Worm (Caenorhabditis elegans) whole organism, L2 larva: ENCODE measurements around the gene K09F6.11.
A peak's percentile ranks its signal among the peaks of the same experiment; 100 is the strongest.

Experiments used
- C34F6.9 ChIP-seq: fragments of 150-350 bp; optimal IDR thresholded peaks from 2 replicates; lab custom pipeline; 2014; ENCODE audit warnings: missing biosample characterization, missing genetic modification characterization
- F13H6.1 ChIP-seq: sonication (generic microtip); optimal IDR thresholded peaks from 2 replicates; lab custom pipeline; 2016; ENCODE audit warnings: missing genetic modification characterization, missing compliant biosample characterization
- R02D3.7 ChIP-seq: fragments of 150-350 bp; optimal IDR thresholded peaks from 2 replicates; lab custom pipeline; 2014; ENCODE audit warnings: missing biosample characterization, missing genetic modification characterization
- Y55F3AM.14 ChIP-seq: fragments of 200-800 bp; sonication (Bioruptor generic); optimal IDR thresholded peaks from 2 replicates; lab custom pipeline; 2018; ENCODE audit warnings: mild to moderate bottlenecking, missing genetic modification characterization, missing compliant biosample characterization
- aly-2 ChIP-seq: fragments of 150-350 bp; optimal IDR thresholded peaks from 2 replicates; lab custom pipeline; 2014; ENCODE audit warnings: missing biosample characterization, missing genetic modification characterization
- ceh-82 ChIP-seq: fragments of 150-350 bp; optimal IDR thresholded peaks from 2 replicates; lab custom pipeline; 2014; ENCODE audit warnings: missing biosample characterization, missing genetic modification characterization
- crh-2 ChIP-seq: sonication (generic microtip); optimal IDR thresholded peaks from 2 replicates; lab custom pipeline; 2017; ENCODE audit warnings: missing biosample characterization, missing genetic modification characterization
- dmd-4 ChIP-seq: sonication (generic microtip); optimal IDR thresholded peaks from 2 replicates; lab custom pipeline; 2017; ENCODE audit warnings: missing biosample characterization, missing genetic modification characterization
- elt-3 ChIP-seq: sonication (generic microtip); optimal IDR thresholded peaks from 2 replicates; lab custom pipeline; 2017; ENCODE audit warnings: missing biosample characterization, missing genetic modification characterization
- fos-1 ChIP-seq: fragments of 150-350 bp; optimal IDR thresholded peaks from 2 replicates; lab custom pipeline; 2014; ENCODE audit warnings: missing biosample characterization, missing genetic modification characterization
- lin-11 ChIP-seq: fragments of 150-350 bp; sonication (generic microtip); optimal IDR thresholded peaks from 2 replicates; lab custom pipeline; 2014; ENCODE audit warnings: missing biosample characterization, missing genetic modification characterization, inconsistent platforms, mixed read lengths
- lin-39 ChIP-seq: fragments of 150-350 bp; optimal IDR thresholded peaks from 2 replicates; lab custom pipeline; 2014; ENCODE audit warnings: missing biosample characterization, missing genetic modification reagents, missing genetic modification characterization
- lsy-2 ChIP-seq, 2 experiments: fragments of 150-350 bp in 1 of 2; sonication (generic microtip) in 1 of 2; optimal IDR thresholded peaks; 2 replicates each; lab custom pipeline; 2014 to 2017; ENCODE audit warnings: missing biosample characterization in 2 of 2, missing genetic modification characterization in 2 of 2
- mab-5 ChIP-seq: fragments of 150-350 bp; optimal IDR thresholded peaks from 2 replicates; lab custom pipeline; 2014; ENCODE audit warnings: missing biosample characterization, missing genetic modification characterization
- mbf-1 ChIP-seq: sonication (generic microtip); optimal IDR thresholded peaks from 2 replicates; lab custom pipeline; 2017; ENCODE audit warnings: missing biosample characterization, missing genetic modification characterization
- nhr-10 ChIP-seq: sonication (generic microtip); optimal IDR thresholded peaks from 2 replicates; lab custom pipeline; 2017; ENCODE audit warnings: missing biosample characterization, missing genetic modification characterization
- nhr-129 ChIP-seq: fragments of 150-350 bp; optimal IDR thresholded peaks from 2 replicates; lab custom pipeline; 2014; ENCODE audit warnings: missing biosample characterization, missing genetic modification characterization
- nhr-21 ChIP-seq: fragments of 150-350 bp; optimal IDR thresholded peaks from 2 replicates; lab custom pipeline; 2014; ENCODE audit warnings: missing biosample characterization, missing genetic modification characterization
- nhr-237 ChIP-seq: fragments of 150-350 bp; optimal IDR thresholded peaks from 2 replicates; lab custom pipeline; 2014; ENCODE audit warnings: missing biosample characterization, missing genetic modification characterization
- nhr-25 ChIP-seq: fragments of 150-350 bp; sonication (generic microtip); optimal IDR thresholded peaks from 3 replicates; lab custom pipeline; 2014; ENCODE audit warnings: missing biosample characterization, missing genetic modification characterization
- nhr-6 ChIP-seq: fragments of 150-350 bp; optimal IDR thresholded peaks from 2 replicates; lab custom pipeline; 2014; ENCODE audit warnings: missing biosample characterization, missing genetic modification characterization
- peb-1 ChIP-seq: fragments of 150-350 bp; optimal IDR thresholded peaks from 2 replicates; lab custom pipeline; 2014; ENCODE audit warnings: missing biosample characterization, missing genetic modification characterization
- sem-4 ChIP-seq: fragments of 150-350 bp; optimal IDR thresholded peaks from 2 replicates; lab custom pipeline; 2014; ENCODE audit warnings: missing biosample characterization, missing genetic modification reagents, missing genetic modification characterization
- skn-1 ChIP-seq: sonication (generic microtip); optimal IDR thresholded peaks from 2 replicates; lab custom pipeline; 2017; ENCODE audit warnings: missing biosample characterization, missing genetic modification characterization
- sma-3 ChIP-seq: sonication (generic microtip); optimal IDR thresholded peaks from 2 replicates; lab custom pipeline; 2016; ENCODE audit warnings: missing genetic modification reagents, missing genetic modification characterization, missing compliant biosample characterization
- sma-9 ChIP-seq, 2 experiments: fragments of 150-350 bp in 1 of 2; sonication (generic microtip) in 1 of 2; optimal IDR thresholded peaks; 2 replicates each; lab custom pipeline; 2014 to 2016; ENCODE audit warnings: missing genetic modification characterization in 2 of 2, mild to moderate bottlenecking in 1 of 2, missing biosample characterization in 1 of 2, missing compliant biosample characterization in 1 of 2, missing genetic modification reagents in 1 of 2, moderate library complexity in 1 of 2
- unc-55 ChIP-seq: fragments of 150-350 bp; sonication (generic microtip); optimal IDR thresholded peaks from 3 replicates; lab custom pipeline; 2014; ENCODE audit warnings: missing biosample characterization, missing genetic modification reagents, missing genetic modification characterization
- unc-62 ChIP-seq: fragments of 150-350 bp; optimal IDR thresholded peaks from 2 replicates; lab custom pipeline; 2014; ENCODE audit warnings: missing biosample characterization, missing genetic modification reagents, missing genetic modification characterization
- zag-1 ChIP-seq: fragments of 150-350 bp; optimal IDR thresholded peaks from 2 replicates; lab custom pipeline; 2014; ENCODE audit warnings: missing biosample characterization, missing genetic modification characterization
- ztf-1 ChIP-seq: fragments of 200-800 bp; sonication (Bioruptor generic); conservative IDR thresholded peaks from 2 replicates; pipeline ENCODE4 v1.3.6; 2022; ENCODE audit warnings: missing genetic modification characterization, missing compliant biosample characterization
- ztf-4 ChIP-seq: fragments of 150-350 bp; optimal IDR thresholded peaks from 2 replicates; lab custom pipeline; 2014; ENCODE audit warnings: missing biosample characterization, missing genetic modification characterization

The K09F6.11 gene

ce11 chrII:2284703-2285102 lies 4.8 kb downstream of the K09F6.11 start:
- TF ChIP-seq lin-39 (tag; lab: Kevin White, UChicago) (no peak), nhr-25 (tag; lab: Kevin White, UChicago) (no peak), ztf-1 (GFP tag; lab: Robert Waterston, UW) (no peak), dmd-4 (tag; lab: Kevin White, UChicago) (no peak), nhr-237 (tag; lab: Kevin White, UChicago) (no peak), aly-2 (tag; lab: Kevin White, UChicago) (no peak), mbf-1 (tag; lab: Kevin White, UChicago) (no peak), ceh-82 (tag; lab: Kevin White, UChicago) (no peak), zag-1 (tag; lab: Kevin White, UChicago) (no peak), nhr-21 (tag; lab: Kevin White, UChicago) (no peak), C34F6.9 (tag; lab: Kevin White, UChicago) (no peak), nhr-6 (tag; lab: Kevin White, UChicago) (no peak), sma-9 (GFP tag; optimal IDR thresholded peaks at IDR 0.05; lab: Kevin White, UChicago) (no peak), sma-9 (tag; optimal IDR thresholded peaks at IDR 0.05; lab: Kevin White, UChicago) (no peak), ztf-4 (tag; lab: Kevin White, UChicago) (no peak), nhr-129 (no peak), unc-55 (GFP tag; lab: Kevin White, UChicago) (no peak), sma-3 (GFP tag; lab: Kevin White, UChicago) (no peak)

- TF ChIP-seq sma-9 (GFP tag; optimal IDR thresholded peaks at IDR 0.05; lab: Kevin White, UChicago) (peak; percentile 17), sma-9 (tag; optimal IDR thresholded peaks at IDR 0.05; lab: Kevin White, UChicago) (no peak), nhr-237 (tag; lab: Kevin White, UChicago) (no peak), unc-55 (GFP tag; lab: Kevin White, UChicago) (peak; percentile 25)
Observed at ce11 chrII:2288798-2289197, 8.9 kb downstream of the K09F6.11 start, which contains the start of the genes K09F6.10 and K09F6.13. Gene K09F6.10 (minus strand): TSS chrII:2288883. Gene K09F6.13 (plus strand): TSS chrII:2289114.

ce11 chrII:2289441-2289840 lies 9.5 kb downstream of the K09F6.11 start:
- TF ChIP-seq lsy-2 (tag; optimal IDR thresholded peaks at IDR 0.05; lab: Kevin White, UChicago) (peak in 1 of 2 experiments; percentile 20), mab-5 (tag; lab: Kevin White, UChicago) (peak; percentile 2), nhr-10 (tag; lab: Kevin White, UChicago) (no peak), R02D3.7 (tag; lab: Kevin White, UChicago) (no peak), nhr-25 (tag; lab: Kevin White, UChicago) (no peak), dmd-4 (tag; lab: Kevin White, UChicago) (no peak), lin-39 (tag; lab: Kevin White, UChicago) (no peak), sma-9 (GFP tag; optimal IDR thresholded peaks at IDR 0.05; lab: Kevin White, UChicago) (peak; percentile 66), sma-9 (tag; optimal IDR thresholded peaks at IDR 0.05; lab: Kevin White, UChicago) (no peak), nhr-129 (peak; percentile 18), unc-55 (GFP tag; lab: Kevin White, UChicago) (peak; percentile 72)

ce11 chrII:2292027-2292426 lies 12.1 kb downstream of the K09F6.11 start, which contains the start of gene K09F6.7:
Gene K09F6.7 (minus strand): TSS chrII:2292127.
- no peak for TF ChIP-seq nhr-21 (tag; lab: Kevin White, UChicago)
- TF ChIP-seq Y55F3AM.14 (GFP tag; lab: Kevin White, UChicago) = no peak
- TF ChIP-seq lsy-2 (tag; optimal IDR thresholded peaks at IDR 0.05; lab: Kevin White, UChicago) = no peak
- no peak for TF ChIP-seq dmd-4 (tag; lab: Kevin White, UChicago)
- no peak for TF ChIP-seq mbf-1 (tag; lab: Kevin White, UChicago)
- no peak for TF ChIP-seq ztf-1 (GFP tag; lab: Robert Waterston, UW)
- TF ChIP-seq unc-62 (GFP tag; lab: Kevin White, UChicago) = no peak
- no peak for TF ChIP-seq peb-1 (tag; lab: Kevin White, UChicago)
- TF ChIP-seq sem-4 (tag; lab: Kevin White, UChicago) = no peak
- no peak for TF ChIP-seq elt-3 (tag; lab: Kevin White, UChicago)
- no peak for TF ChIP-seq F13H6.1 (tag; lab: Kevin White, UChicago)
- no peak for TF ChIP-seq crh-2
- no peak for TF ChIP-seq aly-2 (tag; lab: Kevin White, UChicago)
- no peak for TF ChIP-seq skn-1 (tag; lab: Kevin White, UChicago)

- TF ChIP-seq lin-11 (tag; lab: Kevin White, UChicago) (no peak), fos-1 (tag; lab: Kevin White, UChicago) (peak; percentile 74)
Observed at ce11 chrII:2292549-2292948, 12.6 kb downstream of the K09F6.11 start.
